Fruit fly (Drosophila melanogaster) whole organism, embryonic: ENCODE measurements around the gene FRG1.

Source experiments
- Ada2b ChIP-seq: fragments of 200-800 bp; sonication (Bioruptor generic); IDR thresholded peaks from 2 replicates; pipeline ENCODE4 v1.3.6; 2022; ENCODE audit warnings: missing biosample characterization, missing genetic modification characterization
- Asciz ChIP-seq: fragments of 200-800 bp; sonication (Bioruptor generic); optimal IDR thresholded peaks from 2 replicates; lab custom pipeline; 2017; ENCODE audit warnings: missing biosample characterization, mild to moderate bottlenecking, missing genetic modification characterization, missing genetic modification reagents
- B-H2 ChIP-seq: fragments of 200-800 bp; sonication (Bioruptor generic); optimal IDR thresholded peaks from 2 replicates; lab custom pipeline; 2018; ENCODE audit warnings: missing biosample characterization, mild to moderate bottlenecking, missing genetic modification characterization
- CG10267 ChIP-seq: fragments of 200-800 bp; sonication (Bioruptor generic); optimal IDR thresholded peaks from 2 replicates; lab custom pipeline; 2018; ENCODE audit warnings: missing biosample characterization, mild to moderate bottlenecking, missing genetic modification characterization, moderate library complexity
- CG11696 ChIP-seq: fragments of 200-800 bp; sonication (Bioruptor generic); IDR thresholded peaks from 2 replicates; pipeline ENCODE4 v1.3.6; 2022; ENCODE audit warnings: missing biosample characterization, missing genetic modification characterization
- CG11723 ChIP-seq: fragments of 200-800 bp; sonication (Bioruptor generic); optimal IDR thresholded peaks from 2 replicates; lab custom pipeline; 2017; ENCODE audit warnings: missing biosample characterization, mild to moderate bottlenecking, missing genetic modification characterization
- CG12219 ChIP-seq: fragments of 200-800 bp; sonication (Bioruptor generic); optimal IDR thresholded peaks from 3 replicates; lab custom pipeline; 2018; ENCODE audit warnings: missing biosample characterization, mild to moderate bottlenecking, missing genetic modification characterization
- CG12391 ChIP-seq: fragments of 200-800 bp; sonication (Bioruptor generic); optimal IDR thresholded peaks from 3 replicates; lab custom pipeline; 2018; ENCODE audit warnings: missing biosample characterization, mild to moderate bottlenecking, missing genetic modification characterization, moderate library complexity
- CG12744 ChIP-seq: fragments of 200-800 bp; sonication (Bioruptor generic); optimal IDR thresholded peaks from 2 replicates; lab custom pipeline; 2016; ENCODE audit warnings: missing biosample characterization, missing genetic modification characterization
- CG13894 ChIP-seq: fragments of 200-800 bp; sonication (Bioruptor generic); optimal IDR thresholded peaks from 3 replicates; lab custom pipeline; 2018; ENCODE audit warnings: missing biosample characterization, mild to moderate bottlenecking, missing genetic modification characterization, moderate library complexity
- CG14441 ChIP-seq: fragments of 200-800 bp; sonication (Bioruptor generic); IDR thresholded peaks from 2 replicates; pipeline ENCODE4 v1.3.6; 2022; ENCODE audit warnings: missing biosample characterization, missing genetic modification characterization
- CG17829 ChIP-seq: fragments of 200-800 bp; optimal IDR thresholded peaks from 2 replicates; lab custom pipeline; 2019; ENCODE audit warnings: missing biosample characterization, mild to moderate bottlenecking, missing genetic modification characterization, moderate library complexity
- CG2129 ChIP-seq: fragments of 200-800 bp; sonication (Bioruptor generic); IDR thresholded peaks from 2 replicates; pipeline ENCODE4 v1.3.6; 2022; ENCODE audit warnings: missing biosample characterization, missing genetic modification characterization; ENCODE audit not compliant: partially characterized antibody
- CG3163 ChIP-seq: fragments of 200-800 bp; sonication (Bioruptor generic); optimal IDR thresholded peaks from 3 replicates; lab custom pipeline; 2016; ENCODE audit warnings: missing biosample characterization, missing genetic modification characterization
- CG32772 ChIP-seq: fragments of 200-800 bp; sonication (Bioruptor generic); IDR thresholded peaks from 2 replicates; pipeline ENCODE4 v1.3.6; 2022; ENCODE audit warnings: missing biosample characterization, missing genetic modification characterization
- CG3726 ChIP-seq: fragments of 200-800 bp; sonication (Bioruptor generic); IDR thresholded peaks from 3 replicates; pipeline ENCODE4, ENCODE4 v1.3.6; 2022; ENCODE audit warnings: missing biosample characterization, missing genetic modification characterization
- CG4424 ChIP-seq: fragments of 200-800 bp; sonication (Bioruptor generic); optimal IDR thresholded peaks from 3 replicates; lab custom pipeline; 2016; ENCODE audit warnings: missing biosample characterization, missing genetic modification characterization
- CG6689 ChIP-seq: fragments of 200-800 bp; sonication (Bioruptor generic); IDR thresholded peaks from 2 replicates; pipeline ENCODE4 v1.3.6; 2022; ENCODE audit warnings: missing biosample characterization, missing genetic modification characterization
- CG6813 ChIP-seq: fragments of 200-800 bp; sonication (Bioruptor generic); optimal IDR thresholded peaks from 2 replicates; lab custom pipeline; 2017; ENCODE audit warnings: missing biosample characterization, missing genetic modification characterization, mild to moderate bottlenecking, moderate library complexity, missing genetic modification reagents
- CG6854 ChIP-seq: fragments of 200-800 bp; sonication (Bioruptor generic); optimal IDR thresholded peaks from 3 replicates; lab custom pipeline; 2017; ENCODE audit warnings: missing biosample characterization, mild to moderate bottlenecking, missing genetic modification characterization
- CG7839 ChIP-seq: fragments of 200-800 bp; sonication (Bioruptor generic); optimal IDR thresholded peaks from 3 replicates; lab custom pipeline; 2018; ENCODE audit warnings: missing biosample characterization, mild to moderate bottlenecking, missing genetic modification characterization, moderate library complexity
- CG9817 ChIP-seq: fragments of 200-800 bp; sonication (Bioruptor generic); optimal IDR thresholded peaks from 2 replicates; lab custom pipeline; 2018; ENCODE audit warnings: missing biosample characterization, mild to moderate bottlenecking, missing genetic modification characterization, moderate library complexity
- Camta ChIP-seq: fragments of 200-800 bp; sonication (Bioruptor generic); optimal IDR thresholded peaks from 2 replicates; lab custom pipeline; 2016; ENCODE audit warnings: missing biosample characterization, missing genetic modification characterization
- CkIIα-i1 ChIP-seq: fragments of 200-800 bp; sonication (Bioruptor generic); IDR thresholded peaks from 2 replicates; pipeline ENCODE4 v1.3.6; 2022; ENCODE audit warnings: missing biosample characterization, missing genetic modification characterization
- CrebB ChIP-seq: fragments of 200-800 bp; sonication (Bioruptor generic); optimal IDR thresholded peaks from 3 replicates; lab custom pipeline; 2018; ENCODE audit warnings: missing biosample characterization, mild to moderate bottlenecking, missing genetic modification characterization
- Fer3 ChIP-seq: fragments of 200-800 bp; sonication (Bioruptor generic); optimal IDR thresholded peaks from 2 replicates; lab custom pipeline; 2018; ENCODE audit warnings: missing biosample characterization, mild to moderate bottlenecking, missing genetic modification characterization, moderate library complexity
- Hey ChIP-seq: fragments of 200-800 bp; sonication (Bioruptor generic); optimal IDR thresholded peaks from 3 replicates; lab custom pipeline; 2018; ENCODE audit warnings: missing biosample characterization, mild to moderate bottlenecking, missing genetic modification characterization
- Hr51 ChIP-seq, 2 experiments: fragments of 200-800 bp; sonication (Bioruptor generic); optimal IDR thresholded peaks; 2 replicates in 1 of 2; 3 replicates in 1 of 2; lab custom pipeline; 2016 to 2018; ENCODE audit warnings: missing biosample characterization in 2 of 2, missing genetic modification characterization in 2 of 2, mild to moderate bottlenecking in 1 of 2, moderate library complexity in 1 of 2
- NfI ChIP-seq: fragments of 200-800 bp; sonication (Bioruptor generic); optimal IDR thresholded peaks from 3 replicates; lab custom pipeline; 2018; ENCODE audit warnings: missing biosample characterization, mild to moderate bottlenecking, missing genetic modification characterization, moderate library complexity
- Optix ChIP-seq: fragments of 200-800 bp; sonication (Bioruptor generic); IDR thresholded peaks from 3 replicates; pipeline ENCODE4 v1.3.6; 2022; ENCODE audit warnings: missing biosample characterization, missing genetic modification characterization
- Trl ChIP-seq, 3 experiments: fragments of >200 bp in 2 of 3; fragments of 200-800 bp in 1 of 3; sonication (Bioruptor generic) in 1 of 3; optimal IDR thresholded peaks; 2 replicates in 1 of 3; 3 replicates in 2 of 3; lab custom pipeline; 2016 to 2017; ENCODE audit warnings: missing biosample characterization in 1 of 3, missing genetic modification characterization in 1 of 3
- bcd ChIP-seq: fragments of 200-800 bp; sonication (Bioruptor generic); optimal IDR thresholded peaks from 2 replicates; lab custom pipeline; 2017; ENCODE audit warnings: missing biosample characterization, mild to moderate bottlenecking, missing genetic modification characterization
- cas ChIP-seq: fragments of 200-800 bp; sonication (Bioruptor generic); IDR thresholded peaks from 2 replicates; pipeline ENCODE4 v1.3.6; 2022; ENCODE audit warnings: missing biosample characterization, missing genetic modification characterization
- dmrt99B ChIP-seq: fragments of 200-800 bp; sonication (Bioruptor generic); optimal IDR thresholded peaks from 2 replicates; lab custom pipeline; 2018; ENCODE audit warnings: missing biosample characterization, mild to moderate bottlenecking, missing genetic modification characterization, moderate library complexity
- dpn ChIP-seq, 2 experiments: fragments of 200-800 bp; sonication (Bioruptor generic); optimal IDR thresholded peaks; 3 replicates each; lab custom pipeline; 2016; ENCODE audit warnings: missing biosample characterization in 2 of 2, missing genetic modification characterization in 2 of 2
- dysf ChIP-seq: fragments of 200-800 bp; sonication (Bioruptor generic); IDR thresholded peaks from 3 replicates; pipeline ENCODE4 v1.3.6; 2022; ENCODE audit warnings: missing biosample characterization, missing genetic modification characterization
- fd102C ChIP-seq: fragments of 200-800 bp; sonication (Bioruptor generic); optimal IDR thresholded peaks from 2 replicates; lab custom pipeline; 2018; ENCODE audit warnings: missing biosample characterization, mild to moderate bottlenecking, missing genetic modification characterization, moderate library complexity
- fd96Cb ChIP-seq: fragments of 200-800 bp; sonication (Bioruptor generic); optimal IDR thresholded peaks from 2 replicates; lab custom pipeline; 2018; ENCODE audit warnings: missing biosample characterization, mild to moderate bottlenecking, missing genetic modification characterization, moderate library complexity
- jumu ChIP-seq: fragments of 200-800 bp; sonication (Bioruptor generic); optimal IDR thresholded peaks from 3 replicates; lab custom pipeline; 2016; ENCODE audit warnings: missing biosample characterization, missing genetic modification characterization
- lab ChIP-seq: fragments of 200-800 bp; sonication (Bioruptor generic); optimal IDR thresholded peaks from 3 replicates; lab custom pipeline; 2017; ENCODE audit warnings: missing biosample characterization, missing genetic modification characterization, mild to moderate bottlenecking, moderate library complexity, missing genetic modification reagents
- lmd ChIP-seq: fragments of 200-800 bp; sonication (Bioruptor generic); IDR thresholded peaks from 2 replicates; pipeline ENCODE4 v1.3.6; 2022; ENCODE audit warnings: missing biosample characterization, missing genetic modification characterization
- lola ChIP-seq, 3 experiments: fragments of >200 bp in 2 of 3; fragments of 200-800 bp in 1 of 3; sonication (Bioruptor generic) in 1 of 3; optimal IDR thresholded peaks; 2 replicates each; lab custom pipeline; 2017 to 2019; ENCODE audit warnings: missing biosample characterization in 3 of 3, missing genetic modification characterization in 3 of 3, mild to moderate bottlenecking in 1 of 3, moderate library complexity in 1 of 3
- mam ChIP-seq: fragments of 200-800 bp; sonication (Bioruptor generic); optimal IDR thresholded peaks from 3 replicates; lab custom pipeline; 2016; ENCODE audit warnings: missing biosample characterization, missing genetic modification characterization
- pb ChIP-seq: fragments of 200-800 bp; sonication (Bioruptor generic); optimal IDR thresholded peaks from 3 replicates; lab custom pipeline; 2016; ENCODE audit warnings: missing biosample characterization, missing genetic modification characterization
- shn ChIP-seq: fragments of 200-800 bp; sonication (Bioruptor generic); optimal IDR thresholded peaks from 3 replicates; lab custom pipeline; 2016; ENCODE audit warnings: missing biosample characterization, missing genetic modification characterization
- tap ChIP-seq: fragments of 200-800 bp; optimal IDR thresholded peaks from 3 replicates; lab custom pipeline; 2019; ENCODE audit warnings: missing biosample characterization, mild to moderate bottlenecking, missing genetic modification characterization, moderate library complexity
- tio ChIP-seq: fragments of 200-800 bp; sonication (Bioruptor generic); optimal IDR thresholded peaks from 2 replicates; lab custom pipeline; 2017; ENCODE audit warnings: missing biosample characterization, missing genetic modification characterization, inconsistent platforms
- ttk ChIP-seq: fragments of 200-800 bp; sonication (Bioruptor generic); IDR thresholded peaks from 2 replicates; pipeline ENCODE4 v2.1.2; 2022; ENCODE audit warnings: missing biosample characterization, missing genetic modification characterization
- tx ChIP-seq: fragments of 200-800 bp; sonication (Bioruptor generic); optimal IDR thresholded peaks from 2 replicates; lab custom pipeline; 2016; ENCODE audit warnings: missing biosample characterization, missing genetic modification characterization

Gene FRG1

dm6 chr3L:20276615-20277014 is 20.2 kb downstream of the FRG1 start:
- TF ChIP-seq CG3726 (no peak), B-H2 (no peak), bcd (GFP tag; lab: Kevin White, UChicago) (peak; percentile 37), Hr51 (GFP tag; optimal IDR thresholded peaks at IDR 0.05; lab: Kevin White, UChicago) (peak; percentile 8 to 66), CG7839 (peak; percentile 63), Trl (optimal IDR thresholded peaks at IDR 0.05; lab: Kevin White, UChicago) (no peak), Trl (GFP tag; optimal IDR thresholded peaks at IDR 0.05; lab: Kevin White, UChicago) (peak; percentile 16), CG11723 (GFP tag; lab: Kevin White, UChicago) (no peak), CG13894 (tag; lab: Kevin White, UChicago) (peak; percentile 25), CG12219 (GFP tag; lab: Kevin White, UChicago) (peak; percentile 22), CG11696 (GFP tag; lab: Robert Waterston, UW) (no peak), jumu (GFP tag; lab: Kevin White, UChicago) (peak; percentile 58), CrebB (tag; lab: Kevin White, UChicago) (no peak), Optix (no peak), pb (no peak), Hey (no peak), CG12744 (GFP tag; lab: Kevin White, UChicago) (no peak), lmd (GFP tag; lab: Robert Waterston, UW) (peak; percentile 41; the same call in 1 of the 2 replicates), CG4424 (GFP tag; lab: Kevin White, UChicago) (peak; percentile 43), tx (GFP tag; lab: Kevin White, UChicago) (no peak), CkIIα-i1 (GFP tag; lab: Robert Waterston, UW) (no peak), NfI (peak; percentile 34), cas (no peak), CG14441 (GFP tag; lab: Robert Waterston, UW) (peak; percentile 42; the same call in 1 of the 2 replicates), tio (peak; percentile 30), CG6813 (GFP tag; lab: Kevin White, UChicago) (peak; percentile 4), CG9817 (tag; lab: Kevin White, UChicago) (peak; percentile 39), shn (GFP tag; lab: Kevin White, UChicago) (peak; percentile 1), lola (GFP tag; optimal IDR thresholded peaks at IDR 0.05; lab: Kevin White, UChicago) (no peak), fd102C (GFP tag; lab: Kevin White, UChicago) (no peak), dysf (GFP tag; lab: Robert Waterston, UW) (peak; percentile 60), CG32772 (GFP tag; lab: Robert Waterston, UW) (peak; percentile 42; the same call in 1 of the 2 replicates), mam (GFP tag; lab: Kevin White, UChicago) (peak; percentile 40), CG3163 (GFP tag; lab: Kevin White, UChicago) (no peak), Fer3 (peak; percentile 45), CG12391 (tag; lab: Kevin White, UChicago) (peak; percentile 52), CG2129 (GFP tag; lab: Robert Waterston, UW) (no peak), fd96Cb (tag; lab: Kevin White, UChicago) (peak; percentile 45), Ada2b (peak; percentile 45), dpn (GFP tag; optimal IDR thresholded peaks at IDR 0.05; lab: Kevin White, UChicago) (peak in 1 of 2 experiments; percentile 39), CG6854 (GFP tag; lab: Kevin White, UChicago) (peak; percentile 15), lab (peak; percentile 71), ttk (GFP tag; lab: Robert Waterston, UW) (peak; percentile 45; the same call in 1 of the 2 replicates), CG10267 (tag; lab: Kevin White, UChicago) (peak; percentile 19), tap (peak; percentile 17), CG6689 (0 out of 2 replicates have a peak, but pooled peaks have one; percentile 39), CG17829 (tag; lab: Kevin White, UChicago) (no peak), Camta (peak; percentile 30), dmrt99B (peak; percentile 69), Asciz (GFP tag; lab: Kevin White, UChicago) (peak; percentile 37)
